Worm (Caenorhabditis elegans): ENCODE results near the gene T24H7.9.

The T24H7.9 gene

DNA sequence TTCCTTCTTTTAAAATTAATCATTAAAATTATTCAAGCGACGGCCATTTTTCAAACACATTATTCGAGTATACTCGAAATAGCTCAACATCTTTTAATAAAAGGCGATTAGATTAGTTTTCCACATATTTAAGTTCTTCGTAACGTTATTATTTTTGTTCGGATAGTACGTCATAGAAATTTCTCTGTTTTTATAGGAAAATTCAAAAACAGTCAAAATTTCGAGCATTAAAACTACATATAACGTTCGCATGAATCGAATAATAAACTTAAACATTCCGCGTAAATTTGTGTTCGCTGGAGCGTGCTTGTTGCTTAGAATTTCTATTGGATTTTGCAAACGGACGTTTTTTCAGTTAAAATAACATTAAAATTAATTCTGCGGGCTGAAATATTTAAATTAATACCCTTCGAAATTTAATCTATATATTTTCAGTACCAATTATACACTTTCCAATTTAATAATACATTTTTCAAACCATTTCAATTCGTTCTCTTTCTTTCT lies 9.9 kb upstream of the T24H7.9 start, which contains the start of gene blos-4:
Gene blos-4, plus strand, starts transcription at position 51 of the 504 bp plus-strand sequence.
- TF ChIP-seq mes-4 (tag; optimal IDR thresholded peaks at IDR 0.05) (no peak), C17E4.6 (GFP tag; IDR thresholded peaks at IDR 0.05) (no peak), ceh-79 (tag; optimal IDR thresholded peaks at IDR 0.05) (no peak), athp-1 (tag; optimal IDR thresholded peaks at IDR 0.05) (no peak)

DNA sequence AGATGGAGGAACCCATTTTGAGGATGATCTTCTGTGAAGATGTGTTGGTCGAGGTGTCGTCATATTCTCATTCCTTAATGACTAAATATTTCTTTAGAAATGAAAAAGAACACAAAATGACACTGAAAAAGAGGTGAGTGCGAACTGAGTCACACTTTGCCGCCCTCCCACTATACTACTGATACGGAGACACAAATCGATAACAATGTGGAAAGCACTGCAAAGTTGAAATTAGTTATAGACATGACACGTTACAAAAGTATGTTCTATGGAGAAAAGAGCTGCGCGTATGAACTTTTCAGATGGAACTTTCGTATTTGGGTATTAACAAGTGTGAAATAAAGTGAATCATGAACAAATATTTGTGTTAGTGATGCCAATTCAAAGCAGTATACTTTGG lies 8.9 kb upstream of the T24H7.9 start, which contains the start of gene tat-4:
Gene tat-4, minus strand, starts transcription at position 117 of the 400 bp plus-strand sequence.
- TF ChIP-seq madf-3 (GFP tag; IDR thresholded peaks at IDR 0.05) (no peak), nhr-80 (tag; optimal IDR thresholded peaks at IDR 0.05) (peak; percentile 73), K12H6.12 (tag; optimal IDR thresholded peaks at IDR 0.05) (no peak), madf-10 (tag; optimal IDR thresholded peaks at IDR 0.05) (no peak)

DNA sequence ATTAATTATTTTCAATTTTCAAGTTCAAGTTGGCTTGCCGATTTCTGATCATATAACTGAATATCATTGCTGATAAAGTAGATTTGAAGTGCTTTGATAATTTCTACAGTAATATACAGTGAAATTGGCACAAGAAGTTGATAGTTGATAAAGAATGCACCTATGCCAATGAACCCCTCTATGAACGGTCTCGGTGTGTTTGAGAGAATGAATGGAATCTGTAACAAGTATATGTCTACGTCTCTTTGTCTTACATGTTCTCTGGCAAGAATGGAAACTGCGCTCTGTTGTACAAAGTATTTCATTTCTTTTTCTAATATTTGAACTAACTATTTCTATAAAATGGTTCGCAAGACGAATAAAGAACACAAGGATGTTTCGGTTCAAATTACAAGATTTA lies 6.5 kb upstream of the T24H7.9 start, which contains the start of gene T24H7.8:
Gene T24H7.8, plus strand, starts transcription at position 301 of the 400 bp plus-strand sequence.
- TF ChIP-seq repo-1 (tag; optimal IDR thresholded peaks at IDR 0.05) = no peak
- TF ChIP-seq nhr-90 (tag; optimal IDR thresholded peaks at IDR 0.05) = no peak
- TF ChIP-seq B0019.2 (GFP tag; conservative IDR thresholded peaks at IDR 0.05) = no peak
- TF ChIP-seq madf-8 (GFP tag; conservative IDR thresholded peaks at IDR 0.05) = no peak
- TF ChIP-seq ceh-27 (GFP tag; optimal IDR thresholded peaks at IDR 0.05) = no peak
- TF ChIP-seq F52B5.7 (tag; optimal IDR thresholded peaks at IDR 0.05) = no peak
- no peak for TF ChIP-seq bed-2 (GFP tag; IDR thresholded peaks at IDR 0.05)
- no peak for TF ChIP-seq ztf-22 (GFP tag; optimal IDR thresholded peaks at IDR 0.05)
- no peak for TF ChIP-seq snpc-1.3 (tag; optimal IDR thresholded peaks at IDR 0.05; ENCODE audit: insufficient read depth)
- no peak for TF ChIP-seq dpff-1 (tag; optimal IDR thresholded peaks at IDR 0.05)
- no peak for TF ChIP-seq ets-4 (GFP tag; optimal IDR thresholded peaks at IDR 0.05)
- no peak for TF ChIP-seq zim-3 (tag; optimal IDR thresholded peaks at IDR 0.05)
- no peak for TF ChIP-seq lin-26 (GFP tag; IDR thresholded peaks at IDR 0.05)
- no peak for TF ChIP-seq nhr-120 (GFP tag; IDR thresholded peaks at IDR 0.05)
- no peak for TF ChIP-seq lin-35 (GFP tag; optimal IDR thresholded peaks at IDR 0.05)
- TF ChIP-seq die-1 (tag; optimal IDR thresholded peaks at IDR 0.05) = no peak
- TF ChIP-seq mel-28 (tag; optimal IDR thresholded peaks at IDR 0.05; ENCODE audit: borderline replicate concordance) = no peak
- no peak for TF ChIP-seq snpc-1.1 (tag; optimal IDR thresholded peaks at IDR 0.05; ENCODE audit: insufficient read depth)
- no peak for TF ChIP-seq bed-1 (GFP tag; IDR thresholded peaks at IDR 0.05)

DNA sequence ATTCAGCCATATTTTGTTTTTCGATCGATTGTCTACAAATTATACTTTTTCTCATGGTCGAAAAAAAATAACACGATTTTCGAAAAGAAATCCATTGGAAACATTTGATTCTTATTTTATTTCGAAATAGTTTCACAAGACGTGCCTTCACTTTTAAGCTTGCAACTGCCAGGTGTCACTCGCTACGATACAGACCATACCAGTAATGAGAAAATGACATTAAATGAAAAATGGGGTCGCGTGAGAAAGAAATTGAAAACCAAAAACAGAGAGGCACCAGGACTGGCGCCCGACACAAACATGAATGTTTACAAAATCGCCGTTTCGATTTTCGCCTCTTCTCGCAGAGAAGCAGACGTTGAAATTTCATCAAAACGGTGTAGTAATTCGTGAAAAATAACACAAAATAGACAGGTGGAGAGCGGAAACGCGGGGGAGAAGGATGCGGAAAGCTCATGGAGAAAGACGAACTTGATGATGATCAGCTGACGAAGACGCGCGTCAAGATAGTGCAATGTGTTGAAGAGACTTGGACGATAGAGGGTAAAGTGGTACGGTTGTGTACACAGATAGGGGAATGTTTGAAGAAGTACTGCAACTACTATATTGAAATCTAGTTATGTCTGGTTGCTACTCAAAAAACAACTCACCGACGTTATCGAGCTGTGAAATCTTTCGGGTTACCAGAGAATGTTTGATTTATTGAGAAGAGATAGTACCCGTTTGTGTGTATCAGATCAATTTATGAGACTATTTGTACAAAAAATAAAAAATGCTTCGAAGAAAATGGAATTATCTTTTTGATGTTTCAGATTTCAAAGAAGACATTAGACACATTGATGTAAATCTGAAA lies 1.0 kb upstream of the T24H7.9 start:
- peak; percentile 71; the same call in 1 of the 2 replicates for TF ChIP-seq cebp-1 (GFP tag; IDR thresholded peaks at IDR 0.05)
- peak; percentile 72 for TF ChIP-seq cebp-1 (tag; optimal IDR thresholded peaks at IDR 0.05)
- TF ChIP-seq F33H1.4 (GFP tag; IDR thresholded peaks at IDR 0.05) = no peak
- no peak for TF ChIP-seq hlh-12 (tag; optimal IDR thresholded peaks at IDR 0.05)
- no peak for TF ChIP-seq pha-4 (tag; optimal IDR thresholded peaks at IDR 0.05)
- peak; percentile 14 for TF ChIP-seq F23B12.7 (tag; optimal IDR thresholded peaks at IDR 0.05; ENCODE audit: insufficient read depth)
- TF ChIP-seq nhr-179 (tag; optimal IDR thresholded peaks at IDR 0.05) = no peak
- TF ChIP-seq nhr-80 (tag; optimal IDR thresholded peaks at IDR 0.05) = peak; percentile 39
- no peak for TF ChIP-seq madf-3 (GFP tag; IDR thresholded peaks at IDR 0.05)
- TF ChIP-seq mcd-1 (GFP tag; IDR thresholded peaks at IDR 0.05) = no peak
- TF ChIP-seq attf-5 (GFP tag; optimal IDR thresholded peaks at IDR 0.05) = peak; percentile 15
- peak; percentile 18; the same call in 1 of the 2 replicates for TF ChIP-seq hmg-1.2 (GFP tag; IDR thresholded peaks at IDR 0.05)
- no peak for TF ChIP-seq snpc-4 (GFP tag; optimal IDR thresholded peaks at IDR 0.05)
- peak in 1 of 4 experiments; percentile 20 for TF ChIP-seq snpc-4 (tag; optimal IDR thresholded peaks at IDR 0.05)
- no peak for TF ChIP-seq akir-1 (GFP tag; optimal IDR thresholded peaks at IDR 0.05)
